Worm (Caenorhabditis elegans): Measurements from ENCODE around the gene rom-2.

- TF ChIP-seq ama-1 (optimal IDR thresholded peaks at IDR 0.05) (no peak), ceh-36 (tag; optimal IDR thresholded peaks at IDR 0.05) (no peak), aly-1 (tag; optimal IDR thresholded peaks at IDR 0.05) (no peak), tbx-11 (GFP tag; IDR thresholded peaks at IDR 0.05) (no peak), pes-1 (GFP tag; IDR thresholded peaks at IDR 0.05) (no peak), flt-1 (GFP tag; IDR thresholded peaks at IDR 0.05) (no peak), F13C5.2 (tag; optimal IDR thresholded peaks at IDR 0.05) (no peak), hmg-4 (GFP tag; optimal IDR thresholded peaks at IDR 0.05) (no peak), sea-1 (GFP tag; conservative IDR thresholded peaks at IDR 0.05) (no peak), ets-7 (tag; optimal IDR thresholded peaks at IDR 0.05) (no peak)
These were observed 16.6 kb upstream of the rom-2 start, which contains the start of gene bbs-4 for ce11 chrIII:9612097-9612496.

Data from whole organism, early embryonic.